Worm (Caenorhabditis elegans) whole organism, mixed stage, embryonic: ENCODE data around the gene EEED8.13.

Experiments used
- M03D4.4 ChIP-seq: sonication (generic microtip); optimal IDR thresholded peaks from 2 replicates; lab custom pipeline; 2017; ENCODE audit warnings: mild to moderate bottlenecking, missing genetic modification characterization, missing compliant biosample characterization
- bed-3 ChIP-seq: fragments of 200-800 bp; sonication (Bioruptor generic); optimal IDR thresholded peaks from 3 replicates; lab custom pipeline; 2018; ENCODE audit warnings: mild to moderate bottlenecking, missing genetic modification characterization, moderate library complexity, missing compliant biosample characterization
- blmp-1 ChIP-seq: fragments of 150-350 bp; optimal IDR thresholded peaks from 2 replicates; lab custom pipeline; 2014; ENCODE audit warnings: missing biosample characterization, missing genetic modification characterization
- ceh-39 ChIP-seq: fragments of 150-350 bp; optimal IDR thresholded peaks from 2 replicates; lab custom pipeline; 2014; ENCODE audit warnings: missing biosample characterization, missing genetic modification characterization
- ceh-43 ChIP-seq: fragments of 200-800 bp; sonication (Bioruptor generic); optimal IDR thresholded peaks from 2 replicates; lab custom pipeline; 2018; ENCODE audit warnings: mild to moderate bottlenecking, missing genetic modification characterization, moderate library complexity, missing compliant biosample characterization
- ceh-83 ChIP-seq: fragments of 200-800 bp; sonication (Bioruptor generic); optimal IDR thresholded peaks from 2 replicates; lab custom pipeline; 2018; ENCODE audit warnings: mild to moderate bottlenecking, missing genetic modification characterization, missing compliant biosample characterization
- ces-1 ChIP-seq: fragments of 150-350 bp; optimal IDR thresholded peaks from 2 replicates; lab custom pipeline; 2014; ENCODE audit warnings: missing biosample characterization, missing genetic modification reagents, missing genetic modification characterization
- drap-1 ChIP-seq: fragments of 200-800 bp; sonication (Bioruptor generic); optimal IDR thresholded peaks from 3 replicates; lab custom pipeline; 2018; ENCODE audit warnings: mild to moderate bottlenecking, missing genetic modification characterization, missing compliant biosample characterization
- elt-1 ChIP-seq: sonication (generic microtip); optimal IDR thresholded peaks from 2 replicates; lab custom pipeline; 2017; ENCODE audit warnings: missing genetic modification characterization, mild to moderate bottlenecking, missing compliant biosample characterization, antibody characterized with exemption, moderate library complexity, borderline replicate concordance; ENCODE audit not compliant: insufficient read depth
- ham-2 ChIP-seq: fragments of 200-800 bp; sonication (Bioruptor generic); optimal IDR thresholded peaks from 2 replicates; lab custom pipeline; 2018; ENCODE audit warnings: mild to moderate bottlenecking, missing genetic modification characterization, missing compliant biosample characterization
- hlh-1 ChIP-seq: fragments of 150-350 bp; optimal IDR thresholded peaks from 2 replicates; lab custom pipeline; 2014; ENCODE audit warnings: missing biosample characterization, missing genetic modification reagents, missing genetic modification characterization
- lin-32 ChIP-seq: fragments of 200-800 bp; sonication (Bioruptor generic); optimal IDR thresholded peaks from 2 replicates; lab custom pipeline; 2018; ENCODE audit warnings: mild to moderate bottlenecking, missing genetic modification characterization, missing compliant biosample characterization
- lsy-2 ChIP-seq: fragments of 150-350 bp; optimal IDR thresholded peaks from 2 replicates; lab custom pipeline; 2014; ENCODE audit warnings: missing biosample characterization, missing genetic modification characterization
- mab-5 ChIP-seq: fragments of 150-350 bp; optimal IDR thresholded peaks from 2 replicates; lab custom pipeline; 2014; ENCODE audit warnings: missing biosample characterization, missing genetic modification characterization
- mep-1 ChIP-seq: fragments of 150-350 bp; optimal IDR thresholded peaks from 2 replicates; lab custom pipeline; 2017; ENCODE audit warnings: missing biosample characterization, missing genetic modification reagents, missing genetic modification characterization, inconsistent platforms
- mls-2 ChIP-seq: sonication (generic microtip); optimal IDR thresholded peaks from 2 replicates; lab custom pipeline; 2016; ENCODE audit warnings: mild to moderate bottlenecking, missing genetic modification characterization, moderate library complexity, missing compliant biosample characterization
- nhr-12 ChIP-seq: fragments of 150-350 bp; optimal IDR thresholded peaks from 2 replicates; lab custom pipeline; 2014; ENCODE audit warnings: missing biosample characterization, missing genetic modification characterization
- nhr-2 ChIP-seq: fragments of 150-350 bp; optimal IDR thresholded peaks from 2 replicates; lab custom pipeline; 2014; ENCODE audit warnings: missing biosample characterization, missing genetic modification characterization
- nhr-28 ChIP-seq: fragments of 150-350 bp; optimal IDR thresholded peaks from 2 replicates; lab custom pipeline; 2014; ENCODE audit warnings: missing biosample characterization, missing genetic modification characterization
- nhr-76 ChIP-seq: sonication (generic microtip); optimal IDR thresholded peaks from 2 replicates; lab custom pipeline; 2017; ENCODE audit warnings: missing biosample characterization, missing genetic modification characterization
- sptf-1 ChIP-seq: sonication (generic microtip); optimal IDR thresholded peaks from 2 replicates; lab custom pipeline; 2017; ENCODE audit warnings: mild to moderate bottlenecking, missing genetic modification characterization, moderate library complexity, missing compliant biosample characterization
- tbx-8 ChIP-seq: fragments of 200-800 bp; sonication (Bioruptor generic); optimal IDR thresholded peaks from 2 replicates; lab custom pipeline; 2018; ENCODE audit warnings: mild to moderate bottlenecking, missing genetic modification characterization, moderate library complexity, missing compliant biosample characterization
- unc-120 ChIP-seq: sonication (generic microtip); optimal IDR thresholded peaks from 2 replicates; lab custom pipeline; 2017; ENCODE audit warnings: missing genetic modification characterization, missing compliant biosample characterization; ENCODE audit not compliant: poor library complexity, severe bottlenecking
- unc-62 ChIP-seq: fragments of 150-350 bp; optimal IDR thresholded peaks from 2 replicates; lab custom pipeline; 2014; ENCODE audit warnings: missing biosample characterization, missing genetic modification reagents, missing genetic modification characterization
- zip-8 ChIP-seq: fragments of 150-350 bp; optimal IDR thresholded peaks from 2 replicates; lab custom pipeline; 2014; ENCODE audit warnings: missing biosample characterization, missing genetic modification characterization

EEED8.13 gene

DNA sequence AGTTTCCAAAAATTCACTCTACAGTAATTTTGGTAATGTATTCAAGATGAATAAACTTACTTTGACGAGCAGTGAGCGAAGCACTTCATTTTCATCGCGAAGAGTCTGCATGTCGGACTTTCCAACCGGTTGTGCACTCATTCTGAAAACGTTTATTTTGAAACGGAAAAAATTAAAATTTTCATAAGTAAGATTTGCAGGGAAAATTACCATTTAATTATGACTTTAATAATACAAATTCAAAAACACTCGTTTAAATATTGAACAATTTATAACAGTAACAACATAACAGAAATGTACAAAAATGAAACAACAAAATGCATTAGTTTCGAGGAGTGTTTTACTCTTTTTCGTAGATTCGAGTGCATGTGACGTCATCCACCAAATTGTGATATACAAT, at the start of gene EEED8.13, which contains the start of gene EEED8.18:
EEED8.13 (minus strand) TSS at position 101 of the 400 bp plus-strand sequence.
EEED8.18 (minus strand) TSS at position 144 of the 400 bp plus-strand sequence.
- TF ChIP-seq zip-8, result peak; percentile 32
- TF ChIP-seq blmp-1 (tag; lab: Kevin White, UChicago), result no peak
- TF ChIP-seq, all 35 proteins: peak for 1

DNA sequence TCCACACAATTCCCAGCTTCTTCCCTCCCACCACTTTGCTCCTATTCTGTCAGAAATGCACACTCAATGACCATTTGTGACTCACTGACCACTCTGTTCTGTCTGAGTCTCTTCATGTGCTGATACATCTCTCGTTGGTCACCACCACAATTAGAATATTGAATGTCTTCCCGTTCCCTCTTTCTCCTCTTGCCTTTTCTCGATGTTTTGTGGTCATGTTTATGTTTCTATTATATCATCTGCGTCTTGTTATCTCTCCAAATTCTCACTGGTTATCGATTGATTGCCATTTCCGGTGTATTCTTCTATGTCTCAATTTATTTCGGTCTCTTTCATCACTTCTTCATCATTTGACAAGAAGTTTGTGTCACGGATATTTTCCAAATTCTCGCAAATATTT, 48.5 kb upstream of the EEED8.13 start:
- TF ChIP-seq mab-5 (tag; lab: Kevin White, UChicago) (no peak), nhr-28 (tag; lab: Kevin White, UChicago) (no peak), drap-1 (no peak), tbx-8 (GFP tag; lab: Kevin White, UChicago) (no peak), ceh-43 (GFP tag; lab: Kevin White, UChicago) (no peak), ceh-39 (tag; lab: Kevin White, UChicago) (no peak), ces-1 (GFP tag; lab: Kevin White, UChicago) (peak; percentile 74), elt-1 (no peak), nhr-76 (no peak), mep-1 (tag; lab: Kevin White, UChicago) (peak; percentile 37), mls-2 (tag; lab: Kevin White, UChicago) (peak; percentile 46), blmp-1 (tag; lab: Kevin White, UChicago) (no peak), nhr-2 (tag; lab: Kevin White, UChicago) (no peak), bed-3 (GFP tag; lab: Kevin White, UChicago) (no peak), unc-62 (peak; percentile 14), lin-32 (GFP tag; lab: Kevin White, UChicago) (no peak)
- TF ChIP-seq, all 35 proteins: peak for 4

DNA sequence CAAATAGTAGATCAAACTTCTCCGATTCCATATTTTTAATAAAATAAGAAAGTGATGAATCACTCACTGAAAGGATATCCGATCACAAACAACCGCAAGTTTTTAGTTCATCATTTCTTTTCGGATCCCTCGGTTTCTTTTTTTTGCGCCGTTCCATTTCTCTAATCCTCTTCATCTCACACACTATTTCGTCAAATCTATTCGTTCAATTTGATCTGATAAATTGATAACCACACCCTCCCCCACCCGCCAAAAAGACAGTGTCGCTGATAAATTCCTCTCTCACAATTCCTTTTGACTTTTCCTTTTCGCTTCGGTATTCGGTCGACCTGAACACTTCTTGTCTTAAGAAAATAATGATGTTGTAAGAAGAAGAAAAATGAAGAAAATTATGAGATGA, 47.2 kb upstream of the EEED8.13 start:
- TF ChIP-seq M03D4.4 (tag; lab: Kevin White, UChicago) (no peak), unc-120 (no peak)

DNA sequence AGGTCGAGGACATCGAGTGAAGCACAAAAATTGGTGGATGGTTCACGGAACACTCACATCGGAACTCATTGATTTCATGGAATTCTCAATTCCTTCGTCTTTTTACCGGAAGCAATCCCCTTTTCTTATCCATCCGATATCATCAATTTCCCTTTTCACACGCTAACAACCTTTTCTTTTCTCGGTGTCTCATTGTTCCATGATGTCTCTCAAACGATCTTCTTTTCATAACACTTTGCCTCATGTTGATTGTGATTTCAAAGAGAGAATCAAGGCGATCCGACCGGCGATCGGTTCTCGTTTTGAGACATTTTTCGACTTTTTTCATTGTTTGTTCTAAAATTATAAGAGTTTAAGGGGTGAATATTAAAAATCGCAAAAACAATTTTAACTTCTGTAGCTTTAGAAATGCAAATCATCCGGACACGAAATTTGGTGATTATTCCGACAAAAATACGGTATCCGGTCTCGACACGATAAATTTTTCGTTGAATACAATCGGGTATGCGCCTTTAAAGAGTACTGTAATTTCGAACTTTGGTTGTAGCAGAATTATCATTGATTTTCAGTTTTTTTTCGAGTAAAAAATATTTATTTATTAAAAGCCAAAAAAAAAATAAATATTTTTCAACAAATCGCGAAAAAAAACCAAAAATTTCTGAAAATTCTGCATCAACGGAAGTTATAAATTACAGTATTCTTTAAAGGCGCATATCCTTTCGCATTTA, 46.5 kb upstream of the EEED8.13 start:
- TF ChIP-seq blmp-1 (tag; lab: Kevin White, UChicago) (peak; percentile 61), M03D4.4 (tag; lab: Kevin White, UChicago) (no peak)

- no peak for TF ChIP-seq nhr-2 (tag; lab: Kevin White, UChicago)
- no peak for TF ChIP-seq unc-120
These were observed 43.4 kb upstream of the EEED8.13 start, which contains the start of gene daz-1 for ce11 chrII:5455650-5456355. TSS of gene daz-1 (plus strand) at chrII:5456305.

ce11 chrII:5453547-5453946, 41.2 kb upstream of the EEED8.13 start, which contains the start of gene dhs-5:
TSS of gene dhs-5 (plus strand) at chrII:5453847.
- no peak for TF ChIP-seq tbx-8 (GFP tag; lab: Kevin White, UChicago)
- TF ChIP-seq unc-120, result no peak
- no peak for TF ChIP-seq hlh-1 (tag; lab: Kevin White, UChicago)
- TF ChIP-seq unc-62, result no peak
- TF ChIP-seq nhr-12 (tag; lab: Kevin White, UChicago), result no peak
- no peak for TF ChIP-seq ham-2 (GFP tag; lab: Kevin White, UChicago)
- no peak for TF ChIP-seq nhr-2 (tag; lab: Kevin White, UChicago)
- TF ChIP-seq ceh-83, result no peak
- TF ChIP-seq zip-8, result no peak
- TF ChIP-seq lsy-2 (tag; lab: Kevin White, UChicago), result no peak
- TF ChIP-seq nhr-76, result no peak
- no peak for TF ChIP-seq drap-1

ce11 chrII:5451278-5451677, 38.9 kb upstream of the EEED8.13 start:
- TF ChIP-seq sptf-1 (tag; lab: Kevin White, UChicago), result no peak
- no peak for TF ChIP-seq lsy-2 (tag; lab: Kevin White, UChicago)
- no peak for TF ChIP-seq mab-5 (tag; lab: Kevin White, UChicago)
- TF ChIP-seq, all 35 proteins: peak for 0
